Worm (Caenorhabditis elegans) whole organism, L2 larva: ENCODE results near the gene E01G4.5.

Experiments
- C34F6.9 ChIP-seq: fragments of 150-350 bp; optimal IDR thresholded peaks from 2 replicates; lab custom pipeline; 2014; ENCODE audit warnings: missing biosample characterization, missing genetic modification characterization
- F13H6.1 ChIP-seq: sonication (generic microtip); optimal IDR thresholded peaks from 2 replicates; lab custom pipeline; 2016; ENCODE audit warnings: missing genetic modification characterization, missing compliant biosample characterization
- R02D3.7 ChIP-seq: fragments of 150-350 bp; optimal IDR thresholded peaks from 2 replicates; lab custom pipeline; 2014; ENCODE audit warnings: missing biosample characterization, missing genetic modification characterization
- Y55F3AM.14 ChIP-seq: fragments of 200-800 bp; sonication (Bioruptor generic); optimal IDR thresholded peaks from 2 replicates; lab custom pipeline; 2018; ENCODE audit warnings: mild to moderate bottlenecking, missing genetic modification characterization, missing compliant biosample characterization
- ZK546.5 ChIP-seq: sonication (generic microtip); optimal IDR thresholded peaks from 2 replicates; lab custom pipeline; 2017; ENCODE audit warnings: missing biosample characterization, missing genetic modification characterization
- alr-1 ChIP-seq: fragments of 150-350 bp; optimal IDR thresholded peaks from 2 replicates; lab custom pipeline; 2014; ENCODE audit warnings: missing biosample characterization, missing genetic modification characterization
- aly-2 ChIP-seq: fragments of 150-350 bp; optimal IDR thresholded peaks from 2 replicates; lab custom pipeline; 2014; ENCODE audit warnings: missing biosample characterization, missing genetic modification characterization
- ama-1 ChIP-seq: fragments of 150-350 bp; optimal IDR thresholded peaks from 2 replicates; lab custom pipeline; 2018; ENCODE audit warnings: inconsistent platforms
- blmp-1 ChIP-seq: sonication (generic microtip); optimal IDR thresholded peaks from 2 replicates; lab custom pipeline; 2017; ENCODE audit warnings: missing genetic modification characterization, mild to moderate bottlenecking, missing compliant biosample characterization, antibody characterized with exemption, moderate library complexity; ENCODE audit not compliant: insufficient read depth
- ceh-82 ChIP-seq: fragments of 150-350 bp; optimal IDR thresholded peaks from 2 replicates; lab custom pipeline; 2014; ENCODE audit warnings: missing biosample characterization, missing genetic modification characterization
- crh-2 ChIP-seq: sonication (generic microtip); optimal IDR thresholded peaks from 2 replicates; lab custom pipeline; 2017; ENCODE audit warnings: missing biosample characterization, missing genetic modification characterization
- elt-1 ChIP-seq: fragments of 150-350 bp; optimal IDR thresholded peaks from 2 replicates; lab custom pipeline; 2014; ENCODE audit warnings: missing biosample characterization, missing genetic modification characterization
- elt-3 ChIP-seq: sonication (generic microtip); optimal IDR thresholded peaks from 2 replicates; lab custom pipeline; 2017; ENCODE audit warnings: missing biosample characterization, missing genetic modification characterization
- fos-1 ChIP-seq: fragments of 150-350 bp; optimal IDR thresholded peaks from 2 replicates; lab custom pipeline; 2014; ENCODE audit warnings: missing biosample characterization, missing genetic modification characterization
- gmeb-1 ChIP-seq: fragments of 150-350 bp; optimal IDR thresholded peaks from 2 replicates; lab custom pipeline; 2014; ENCODE audit warnings: missing biosample characterization, missing genetic modification characterization
- lin-11 ChIP-seq: fragments of 150-350 bp; sonication (generic microtip); optimal IDR thresholded peaks from 2 replicates; lab custom pipeline; 2014; ENCODE audit warnings: missing biosample characterization, missing genetic modification characterization, inconsistent platforms, mixed read lengths
- lin-39 ChIP-seq: fragments of 150-350 bp; optimal IDR thresholded peaks from 2 replicates; lab custom pipeline; 2014; ENCODE audit warnings: missing biosample characterization, missing genetic modification reagents, missing genetic modification characterization
- mab-5 ChIP-seq: fragments of 150-350 bp; optimal IDR thresholded peaks from 2 replicates; lab custom pipeline; 2014; ENCODE audit warnings: missing biosample characterization, missing genetic modification characterization
- mbf-1 ChIP-seq: sonication (generic microtip); optimal IDR thresholded peaks from 2 replicates; lab custom pipeline; 2017; ENCODE audit warnings: missing biosample characterization, missing genetic modification characterization
- nhr-129 ChIP-seq: fragments of 150-350 bp; optimal IDR thresholded peaks from 2 replicates; lab custom pipeline; 2014; ENCODE audit warnings: missing biosample characterization, missing genetic modification characterization
- nhr-237 ChIP-seq: fragments of 150-350 bp; optimal IDR thresholded peaks from 2 replicates; lab custom pipeline; 2014; ENCODE audit warnings: missing biosample characterization, missing genetic modification characterization
- nhr-25 ChIP-seq: fragments of 150-350 bp; sonication (generic microtip); optimal IDR thresholded peaks from 3 replicates; lab custom pipeline; 2014; ENCODE audit warnings: missing biosample characterization, missing genetic modification characterization
- nhr-6 ChIP-seq: fragments of 150-350 bp; optimal IDR thresholded peaks from 2 replicates; lab custom pipeline; 2014; ENCODE audit warnings: missing biosample characterization, missing genetic modification characterization
- nhr-77 ChIP-seq: fragments of 150-350 bp; optimal IDR thresholded peaks from 2 replicates; lab custom pipeline; 2014; ENCODE audit warnings: missing biosample characterization, missing genetic modification characterization
- peb-1 ChIP-seq: fragments of 150-350 bp; optimal IDR thresholded peaks from 2 replicates; lab custom pipeline; 2014; ENCODE audit warnings: missing biosample characterization, missing genetic modification characterization
- sem-4 ChIP-seq: fragments of 150-350 bp; optimal IDR thresholded peaks from 2 replicates; lab custom pipeline; 2014; ENCODE audit warnings: missing biosample characterization, missing genetic modification reagents, missing genetic modification characterization
- skn-1 ChIP-seq: sonication (generic microtip); optimal IDR thresholded peaks from 2 replicates; lab custom pipeline; 2017; ENCODE audit warnings: missing biosample characterization, missing genetic modification characterization
- sma-9 ChIP-seq, 2 experiments: fragments of 150-350 bp in 1 of 2; sonication (generic microtip) in 1 of 2; optimal IDR thresholded peaks; 2 replicates each; lab custom pipeline; 2014 to 2016; ENCODE audit warnings: missing genetic modification characterization in 2 of 2, mild to moderate bottlenecking in 1 of 2, missing biosample characterization in 1 of 2, missing compliant biosample characterization in 1 of 2, missing genetic modification reagents in 1 of 2, moderate library complexity in 1 of 2
- snpc-4 ChIP-seq: fragments of 150-350 bp; optimal IDR thresholded peaks from 2 replicates; lab custom pipeline; 2014; ENCODE audit warnings: missing biosample characterization, missing genetic modification characterization
- unc-39 ChIP-seq: fragments of 150-350 bp; optimal IDR thresholded peaks from 2 replicates; lab custom pipeline; 2014; ENCODE audit warnings: missing biosample characterization, missing genetic modification characterization
- unc-55 ChIP-seq: fragments of 150-350 bp; sonication (generic microtip); optimal IDR thresholded peaks from 3 replicates; lab custom pipeline; 2014; ENCODE audit warnings: missing biosample characterization, missing genetic modification reagents, missing genetic modification characterization
- unc-62 ChIP-seq: fragments of 150-350 bp; optimal IDR thresholded peaks from 2 replicates; lab custom pipeline; 2014; ENCODE audit warnings: missing biosample characterization, missing genetic modification reagents, missing genetic modification characterization
- zag-1 ChIP-seq: fragments of 150-350 bp; optimal IDR thresholded peaks from 2 replicates; lab custom pipeline; 2014; ENCODE audit warnings: missing biosample characterization, missing genetic modification characterization
- ztf-11 ChIP-seq: sonication (generic microtip); optimal IDR thresholded peaks from 2 replicates; lab custom pipeline; 2017; ENCODE audit warnings: missing biosample characterization, missing genetic modification characterization
- ztf-4 ChIP-seq: fragments of 150-350 bp; optimal IDR thresholded peaks from 2 replicates; lab custom pipeline; 2014; ENCODE audit warnings: missing biosample characterization, missing genetic modification characterization

Gene E01G4.5

DNA sequence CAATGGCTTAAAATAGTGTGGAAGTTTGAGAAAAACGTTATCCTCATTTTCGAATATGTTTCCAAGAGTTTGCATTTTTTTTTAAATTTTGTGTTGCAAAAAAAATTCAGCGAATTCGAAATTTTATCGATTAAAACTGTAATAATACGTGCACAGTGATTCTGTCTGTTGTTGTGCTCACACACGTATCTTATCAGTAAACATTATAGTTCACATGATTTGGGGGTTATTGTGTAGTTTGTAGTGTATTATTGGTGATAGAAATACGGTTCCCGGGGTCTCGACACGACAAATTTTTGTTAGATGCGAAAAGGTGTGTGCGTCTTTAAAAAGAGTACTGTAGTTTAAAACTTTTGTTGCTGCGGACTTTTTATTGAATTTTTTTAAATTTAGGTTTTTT lies 23.5 kb downstream of the E01G4.5 start, which contains the start of gene drr-1:
drr-1 (minus strand) TSS at position 183 of the 400 bp plus-strand sequence.
- no peak for TF ChIP-seq ztf-4 (tag; lab: Kevin White, UChicago)
- TF ChIP-seq ceh-82 (tag; lab: Kevin White, UChicago) = no peak
- no peak for TF ChIP-seq unc-62 (GFP tag; lab: Kevin White, UChicago)
- peak; percentile 28 for TF ChIP-seq crh-2
- no peak for TF ChIP-seq zag-1
- no peak for TF ChIP-seq nhr-25 (tag; lab: Kevin White, UChicago)
- no peak for TF ChIP-seq mbf-1 (tag; lab: Kevin White, UChicago)
- TF ChIP-seq Y55F3AM.14 (GFP tag; lab: Kevin White, UChicago) = no peak
- TF ChIP-seq C34F6.9 (tag; lab: Kevin White, UChicago) = no peak
- no peak for TF ChIP-seq sma-9 (GFP tag; optimal IDR thresholded peaks at IDR 0.05; lab: Kevin White, UChicago)
- no peak for TF ChIP-seq sma-9 (tag; optimal IDR thresholded peaks at IDR 0.05; lab: Kevin White, UChicago)
- peak; percentile 28 for TF ChIP-seq fos-1
- TF ChIP-seq ztf-11 = no peak
- no peak for TF ChIP-seq ama-1 (lab: Kevin White, UChicago)
- TF ChIP-seq, all 48 proteins: peak for 2

DNA sequence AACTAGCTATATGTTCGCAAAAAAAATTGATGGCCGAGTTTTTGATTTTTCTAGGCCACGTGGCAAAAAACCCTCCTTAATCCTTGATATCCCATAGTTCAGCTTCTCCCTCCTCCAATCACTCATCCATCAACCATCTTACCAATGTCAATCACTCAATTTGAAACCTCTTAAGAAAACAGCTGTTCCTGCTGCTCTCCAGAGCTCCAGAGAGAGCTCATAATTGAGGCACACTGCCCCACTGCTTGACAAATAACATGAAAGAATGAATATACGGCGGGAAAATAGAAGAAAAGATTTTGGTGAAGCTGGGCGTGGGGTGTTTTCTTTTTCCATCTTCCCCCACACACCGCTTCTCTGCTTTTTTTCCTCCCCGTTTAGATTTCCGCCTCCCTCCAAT lies 28.4 kb downstream of the E01G4.5 start:
- no peak for TF ChIP-seq unc-62 (GFP tag; lab: Kevin White, UChicago)
- no peak for TF ChIP-seq elt-1 (tag; lab: Kevin White, UChicago)
- no peak for TF ChIP-seq F13H6.1 (tag; lab: Kevin White, UChicago)
- TF ChIP-seq sma-9 (GFP tag; optimal IDR thresholded peaks at IDR 0.05; lab: Kevin White, UChicago) = peak; percentile 17
- TF ChIP-seq sma-9 (tag; optimal IDR thresholded peaks at IDR 0.05; lab: Kevin White, UChicago) = no peak
- peak; percentile 10 for TF ChIP-seq nhr-129 (tag; lab: Kevin White, UChicago)
- TF ChIP-seq mab-5 (tag; lab: Kevin White, UChicago) = no peak
- TF ChIP-seq aly-2 (tag; lab: Kevin White, UChicago) = no peak
- TF ChIP-seq nhr-77 (tag; lab: Kevin White, UChicago) = no peak

DNA sequence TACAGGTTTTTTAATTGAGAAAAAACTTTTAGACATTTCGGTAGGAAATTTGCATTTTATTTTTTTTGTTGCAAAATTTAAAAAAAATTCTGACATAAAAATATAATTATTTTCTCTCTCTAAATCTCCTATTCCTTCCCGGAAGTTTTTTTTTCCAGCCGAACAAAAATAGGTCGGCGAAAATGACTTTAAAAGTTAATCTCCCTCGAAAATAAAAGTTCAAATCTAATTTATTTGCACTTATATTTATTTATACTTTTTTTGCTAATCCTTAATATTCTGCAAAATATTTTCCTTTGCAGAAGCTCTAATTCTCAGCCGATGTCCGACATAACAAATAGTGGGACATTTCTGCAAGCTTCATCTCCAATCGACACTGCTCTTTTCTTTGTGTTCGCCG lies 29.4 kb downstream of the E01G4.5 start, which contains the start of gene F45H10.5:
F45H10.5 (plus strand) TSS at position 301 of the 400 bp plus-strand sequence.
- no peak for TF ChIP-seq lin-39 (tag; lab: Kevin White, UChicago)
- TF ChIP-seq mbf-1 (tag; lab: Kevin White, UChicago) = no peak
- TF ChIP-seq elt-3 (tag; lab: Kevin White, UChicago) = no peak
- TF ChIP-seq nhr-6 (tag; lab: Kevin White, UChicago) = no peak
- TF ChIP-seq snpc-4 (tag; lab: Kevin White, UChicago) = no peak
- no peak for TF ChIP-seq aly-2 (tag; lab: Kevin White, UChicago)
- no peak for TF ChIP-seq skn-1 (tag; lab: Kevin White, UChicago)
- TF ChIP-seq gmeb-1 (tag; lab: Kevin White, UChicago) = no peak
- no peak for TF ChIP-seq unc-55 (GFP tag; lab: Kevin White, UChicago)
- TF ChIP-seq nhr-25 (tag; lab: Kevin White, UChicago) = no peak
- TF ChIP-seq sem-4 (tag; lab: Kevin White, UChicago) = no peak
- TF ChIP-seq nhr-237 (tag; lab: Kevin White, UChicago) = no peak
- no peak for TF ChIP-seq C34F6.9 (tag; lab: Kevin White, UChicago)

DNA sequence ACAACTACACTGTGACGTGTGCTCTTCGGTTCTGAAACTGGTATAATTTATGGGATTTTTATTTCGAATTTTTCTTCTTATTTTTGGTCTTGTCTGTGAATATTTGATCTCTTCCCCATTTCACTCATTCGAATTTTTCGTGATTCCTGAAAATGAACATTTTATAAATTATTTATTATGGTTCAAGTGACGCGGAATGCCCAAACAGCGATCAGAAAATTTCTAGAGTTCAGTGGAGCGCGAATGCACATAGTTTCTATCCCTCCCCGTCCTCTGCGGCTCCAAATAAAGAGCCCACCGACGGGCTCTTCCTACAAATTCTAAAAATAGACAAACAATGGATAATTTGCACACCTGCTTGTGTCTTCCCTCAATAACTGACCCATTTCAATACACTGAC lies 31.5 kb downstream of the E01G4.5 start, which contains the start of gene F54F11.1:
F54F11.1 (plus strand) TSS at position 301 of the 400 bp plus-strand sequence.
- no peak for TF ChIP-seq R02D3.7
- peak; percentile 14 for TF ChIP-seq unc-55 (GFP tag; lab: Kevin White, UChicago)

DNA sequence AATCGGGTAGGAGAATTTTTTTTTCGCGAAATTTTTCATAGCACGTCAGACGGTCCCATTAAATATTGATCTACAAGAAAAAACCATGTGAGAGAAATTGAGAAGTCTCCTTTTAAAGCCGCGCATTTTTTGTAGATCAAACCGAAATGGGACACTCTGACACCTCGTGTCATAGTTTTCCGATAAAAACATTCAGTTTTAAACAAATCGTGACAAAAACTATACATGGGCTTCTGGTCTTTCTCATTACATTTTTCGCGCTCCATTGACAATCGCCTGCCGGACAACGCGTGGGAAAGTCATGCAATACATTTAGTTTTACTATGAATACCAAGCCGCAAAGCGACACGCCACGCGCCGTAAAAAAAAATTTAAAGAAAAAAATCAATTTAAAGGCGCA lies 33.2 kb downstream of the E01G4.5 start:
- TF ChIP-seq ceh-82 (tag; lab: Kevin White, UChicago) (no peak), unc-55 (GFP tag; lab: Kevin White, UChicago) (no peak), nhr-129 (tag; lab: Kevin White, UChicago) (no peak), lin-11 (no peak), crh-2 (no peak), elt-3 (tag; lab: Kevin White, UChicago) (no peak), ZK546.5 (tag; lab: Kevin White, UChicago) (no peak), gmeb-1 (tag; lab: Kevin White, UChicago) (no peak), blmp-1 (no peak), unc-39 (tag; lab: Kevin White, UChicago) (no peak), ztf-4 (tag; lab: Kevin White, UChicago) (no peak), peb-1 (tag; lab: Kevin White, UChicago) (no peak), alr-1 (no peak), snpc-4 (tag; lab: Kevin White, UChicago) (no peak)
